Worm (Caenorhabditis elegans): ENCODE results near the gene F35C5.3.

- TF ChIP-seq fos-1 (tag; optimal IDR thresholded peaks at IDR 0.05) (no peak), fkh-10 (GFP tag; optimal IDR thresholded peaks at IDR 0.05) (no peak), ztf-4 (tag; optimal IDR thresholded peaks at IDR 0.05) (no peak), ztf-11 (tag; optimal IDR thresholded peaks at IDR 0.05) (no peak), ceh-28 (tag; optimal IDR thresholded peaks at IDR 0.05) (no peak), nfya-1 (tag; optimal IDR thresholded peaks at IDR 0.05; ENCODE audit: insufficient read depth) (no peak), lin-15B (tag; optimal IDR thresholded peaks at IDR 0.05) (no peak), elt-3 (tag; optimal IDR thresholded peaks at IDR 0.05) (no peak), lin-39 (tag; optimal IDR thresholded peaks at IDR 0.05) (no peak), snpc-4 (tag; optimal IDR thresholded peaks at IDR 0.05) (no peak), nhr-28 (tag; optimal IDR thresholded peaks at IDR 0.05) (no peak)
Observed at ce11 chrII:12847736-12848135, 40.8 kb upstream of the F35C5.3 start, which contains the start of gene pes-10.
